Worm (Caenorhabditis elegans) whole organism, late embryonic: Measurements from ENCODE around the gene srz-12.

Experiments used
- K02D7.2 ChIP-seq: sonication (generic microtip); optimal IDR thresholded peaks from 2 replicates; lab custom pipeline; 2017; ENCODE audit warnings: mild to moderate bottlenecking, missing genetic modification characterization, missing compliant biosample characterization
- ama-1 ChIP-seq: fragments of 150-350 bp; optimal IDR thresholded peaks from 2 replicates; lab custom pipeline; 2014
- ceh-19 ChIP-seq: fragments of 200-800 bp; sonication (Bioruptor generic); optimal IDR thresholded peaks from 2 replicates; lab custom pipeline; 2018; ENCODE audit warnings: mild to moderate bottlenecking, missing genetic modification characterization, missing compliant biosample characterization
- ceh-22 ChIP-seq: sonication (generic microtip); optimal IDR thresholded peaks from 2 replicates; lab custom pipeline; 2017; ENCODE audit warnings: missing biosample characterization, missing genetic modification characterization
- ceh-34 ChIP-seq: sonication (generic microtip); optimal IDR thresholded peaks from 2 replicates; lab custom pipeline; 2016; ENCODE audit warnings: mild to moderate bottlenecking, missing genetic modification characterization, missing compliant biosample characterization
- ceh-45 ChIP-seq: fragments of 200-800 bp; sonication (Bioruptor generic); IDR thresholded peaks from 2 replicates; pipeline ENCODE4 v1.3.6; 2022; ENCODE audit warnings: missing genetic modification reagents, missing genetic modification characterization, missing compliant biosample characterization
- nfya-1 ChIP-seq: sonication (generic microtip); optimal IDR thresholded peaks from 2 replicates; lab custom pipeline; 2017; ENCODE audit warnings: missing genetic modification characterization, mild to moderate bottlenecking, missing compliant biosample characterization, antibody characterized with exemption, moderate library complexity
- nhr-11 ChIP-seq: fragments of 150-350 bp; optimal IDR thresholded peaks from 2 replicates; lab custom pipeline; 2014; ENCODE audit warnings: missing biosample characterization, missing genetic modification characterization
- odd-2 ChIP-seq: sonication (generic microtip); optimal IDR thresholded peaks from 2 replicates; lab custom pipeline; 2017; ENCODE audit warnings: antibody characterized with exemption, mild to moderate bottlenecking, missing genetic modification characterization, missing compliant biosample characterization
- pat-9 ChIP-seq: fragments of 200-800 bp; sonication (Bioruptor generic); optimal IDR thresholded peaks from 2 replicates; lab custom pipeline; 2018; ENCODE audit warnings: mild to moderate bottlenecking, missing genetic modification characterization, moderate library complexity, missing compliant biosample characterization
- pros-1 ChIP-seq: fragments of 150-350 bp; optimal IDR thresholded peaks from 2 replicates; lab custom pipeline; 2014; ENCODE audit warnings: missing biosample characterization, missing genetic modification reagents, missing genetic modification characterization
- sox-2 ChIP-seq: fragments of 200-800 bp; sonication (Bioruptor generic); IDR thresholded peaks from 2 replicates; pipeline ENCODE4 v1.3.6; 2022; ENCODE audit warnings: missing genetic modification reagents, missing genetic modification characterization, missing compliant biosample characterization
- unc-42 ChIP-seq: sonication (generic microtip); optimal IDR thresholded peaks from 2 replicates; lab custom pipeline; 2016; ENCODE audit warnings: missing genotype, missing genetic modification characterization, missing compliant biosample characterization

DNA sequence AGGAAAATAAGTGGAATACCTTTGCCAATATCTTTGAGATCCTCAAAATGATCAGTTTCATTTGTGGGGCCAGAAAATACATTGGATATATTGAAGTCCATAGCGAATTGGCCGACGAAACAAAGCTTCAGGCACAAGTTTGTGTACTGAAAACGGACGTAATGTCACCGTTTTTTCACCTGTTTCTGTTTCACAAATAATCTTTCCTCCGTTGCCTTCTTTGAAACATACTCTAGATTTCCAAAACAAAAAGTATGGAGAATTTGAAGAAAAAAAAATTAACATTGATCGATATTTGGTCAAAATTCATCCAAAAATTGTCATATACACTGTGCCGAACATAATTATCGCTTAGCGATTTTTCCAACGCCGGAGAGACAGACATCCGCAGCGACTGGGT lies at the start of gene srz-12:
- TF ChIP-seq ceh-45 (GFP tag; lab: Robert Waterston, UW) (no peak), sox-2 (GFP tag; lab: Robert Waterston, UW) (no peak), pat-9 (tag; lab: Kevin White, UChicago) (no peak), ceh-34 (tag; lab: Kevin White, UChicago) (no peak), K02D7.2 (tag; lab: Kevin White, UChicago) (no peak), ama-1 (lab: Kevin White, UChicago) (no peak), ceh-22 (tag; lab: Kevin White, UChicago) (no peak), nfya-1 (tag; lab: Kevin White, UChicago) (no peak), unc-42 (tag; lab: Kevin White, UChicago) (no peak), odd-2 (no peak), pros-1 (tag; lab: Kevin White, UChicago) (no peak), nhr-11 (no peak), ceh-19 (GFP tag; lab: Kevin White, UChicago) (no peak)
